Worm (Caenorhabditis elegans): ENCODE measurements around the gene uroc-1.

- TF ChIP-seq ceh-39 (tag; optimal IDR thresholded peaks at IDR 0.05): no peak
- TF ChIP-seq unc-62 (GFP tag; optimal IDR thresholded peaks at IDR 0.05): no peak
- no peak for TF ChIP-seq pha-4 (tag; optimal IDR thresholded peaks at IDR 0.05)
- TF ChIP-seq ceh-83 (GFP tag; optimal IDR thresholded peaks at IDR 0.05): no peak
- no peak for TF ChIP-seq lin-13 (tag; optimal IDR thresholded peaks at IDR 0.05)
- TF ChIP-seq snpc-4 (tag; optimal IDR thresholded peaks at IDR 0.05): no peak
- TF ChIP-seq nhr-12 (tag; optimal IDR thresholded peaks at IDR 0.05): no peak
- TF ChIP-seq elt-1 (tag; optimal IDR thresholded peaks at IDR 0.05; ENCODE audit: borderline replicate concordance, insufficient read depth): no peak
- TF ChIP-seq cnd-1 (tag; optimal IDR thresholded peaks at IDR 0.05): no peak
These were observed 17.5 kb downstream of the uroc-1 start for ce11 chrIV:16525018-16525417.
